Worm (Caenorhabditis elegans) whole organism, L3 larva: ENCODE results near the gene ZC373.3.
A peak's percentile ranks its signal among the peaks of the same experiment; 100 is the strongest.

Experiments used
- ZK546.5 ChIP-seq: sonication (generic microtip); optimal IDR thresholded peaks from 2 replicates; lab custom pipeline; 2017; ENCODE audit warnings: missing biosample characterization, missing genetic modification characterization
- egl-27 ChIP-seq: sonication (generic microtip); optimal IDR thresholded peaks from 4 replicates; lab custom pipeline; 2017; ENCODE audit warnings: missing biosample characterization, missing genetic modification reagents, missing genetic modification characterization
- mdl-1 ChIP-seq: fragments of 150-350 bp; optimal IDR thresholded peaks from 2 replicates; lab custom pipeline; 2014; ENCODE audit warnings: missing biosample characterization, missing genetic modification characterization
- nfya-1 ChIP-seq: sonication (generic microtip); optimal IDR thresholded peaks from 2 replicates; lab custom pipeline; 2017; ENCODE audit warnings: missing genetic modification characterization, mild to moderate bottlenecking, missing compliant biosample characterization, antibody characterized with exemption, moderate library complexity; ENCODE audit not compliant: insufficient read depth
- nhr-23 ChIP-seq: fragments of 150-350 bp; optimal IDR thresholded peaks from 2 replicates; lab custom pipeline; 2014; ENCODE audit warnings: missing biosample characterization, missing genetic modification reagents, missing genetic modification characterization
- nhr-237 ChIP-seq: fragments of 150-350 bp; optimal IDR thresholded peaks from 2 replicates; lab custom pipeline; 2014; ENCODE audit warnings: missing biosample characterization, missing genetic modification characterization
- skn-1 ChIP-seq: fragments of 150-350 bp; optimal IDR thresholded peaks from 2 replicates; lab custom pipeline; 2014; ENCODE audit warnings: missing biosample characterization, missing genetic modification characterization
- unc-62 ChIP-seq: fragments of 150-350 bp; sonication (generic microtip); optimal IDR thresholded peaks from 4 replicates; lab custom pipeline; 2014; ENCODE audit warnings: missing biosample characterization, missing genetic modification reagents, missing genetic modification characterization
- zag-1 ChIP-seq: fragments of 150-350 bp; optimal IDR thresholded peaks from 2 replicates; lab custom pipeline; 2014; ENCODE audit warnings: missing biosample characterization, missing genetic modification characterization

DNA sequence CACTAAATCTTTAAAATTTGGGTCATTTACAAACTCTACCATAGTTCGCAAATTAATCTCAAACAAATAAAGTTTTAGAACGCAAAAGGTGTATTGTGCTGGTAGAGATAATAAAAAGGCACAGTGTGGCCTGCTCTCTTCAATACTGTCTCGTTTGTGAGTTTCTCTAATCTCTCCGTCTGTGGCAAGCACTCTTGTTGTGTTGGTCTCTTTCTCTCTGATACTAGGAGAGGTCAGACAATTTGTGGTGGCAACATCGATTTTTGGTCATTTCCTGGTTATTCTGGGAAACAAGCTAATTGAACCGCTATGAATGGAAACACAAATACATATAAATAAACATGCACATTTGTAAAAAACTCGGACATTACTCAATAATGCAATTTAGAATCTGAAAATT, 13.9 kb downstream of the ZC373.3 start, which contains the start of gene ZC373.5:
- TF ChIP-seq skn-1 (tag; lab: Kevin White, UChicago) (no peak), egl-27 (tag; lab: Kevin White, UChicago) (no peak), unc-62 (GFP tag; lab: Kevin White, UChicago) (no peak), nfya-1 (tag; lab: Kevin White, UChicago) (peak; percentile 3), ZK546.5 (no peak), mdl-1 (tag; lab: Kevin White, UChicago) (no peak), nhr-237 (tag; lab: Kevin White, UChicago) (no peak), zag-1 (no peak), nhr-23 (tag; lab: Kevin White, UChicago) (peak; percentile 11)
